Worm (Caenorhabditis elegans) whole organism, dauer: Measurements from ENCODE around the gene acs-7.

Source experiments
- unc-62 ChIP-seq: sonication (generic microtip); optimal IDR thresholded peaks from 2 replicates; lab custom pipeline; 2017; ENCODE audit warnings: missing biosample characterization, missing genetic modification reagents, missing genetic modification characterization

Gene acs-7

DNA sequence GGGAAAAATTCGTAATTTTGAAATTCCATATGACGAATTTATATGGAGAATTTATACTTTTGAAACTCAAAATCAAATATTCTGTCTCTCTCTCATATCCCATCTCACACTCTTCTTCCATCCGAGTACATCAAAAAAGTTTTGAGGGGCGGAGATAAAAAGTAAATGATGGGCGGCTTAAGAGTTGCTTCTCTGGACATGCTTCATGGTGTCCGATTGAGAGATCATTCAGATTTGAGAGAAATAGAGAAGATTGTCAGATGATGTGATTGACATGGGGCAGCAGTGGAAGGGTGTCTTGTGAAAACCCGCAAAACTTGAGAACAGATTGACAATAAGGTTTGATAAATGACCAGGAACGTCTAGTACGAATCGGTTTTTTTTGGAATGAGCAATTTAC, 23.9 kb downstream of the acs-7 start:
- no peak for TF ChIP-seq unc-62

ce11 chrII:9316801-9317200, 25.0 kb downstream of the acs-7 start:
- no peak for TF ChIP-seq unc-62

- TF ChIP-seq unc-62: no peak
Observed at ce11 chrII:9319058-9319915, 27.5 kb downstream of the acs-7 start, which contains the start of the genes csa-1 and wdfy-2. Gene csa-1, minus strand, starts transcription at chrII:9319726. Gene wdfy-2, plus strand, starts transcription at chrII:9319865.

- no peak for TF ChIP-seq unc-62
Observed at ce11 chrII:9322870-9323349, 31.1 kb downstream of the acs-7 start, which contains the start of gene rab-39. Gene rab-39, minus strand, starts transcription at chrII:9322920.

ce11 chrII:9323660-9324059, 31.8 kb downstream of the acs-7 start, which contains the start of gene egli-1:
Gene egli-1, plus strand, starts transcription at chrII:9323960.
- TF ChIP-seq unc-62: no peak

ce11 chrII:9324824-9325351, 33.1 kb downstream of the acs-7 start, which contains the start of gene eat-3:
Gene eat-3, plus strand, starts transcription at chrII:9324874.
- no peak for TF ChIP-seq unc-62

DNA sequence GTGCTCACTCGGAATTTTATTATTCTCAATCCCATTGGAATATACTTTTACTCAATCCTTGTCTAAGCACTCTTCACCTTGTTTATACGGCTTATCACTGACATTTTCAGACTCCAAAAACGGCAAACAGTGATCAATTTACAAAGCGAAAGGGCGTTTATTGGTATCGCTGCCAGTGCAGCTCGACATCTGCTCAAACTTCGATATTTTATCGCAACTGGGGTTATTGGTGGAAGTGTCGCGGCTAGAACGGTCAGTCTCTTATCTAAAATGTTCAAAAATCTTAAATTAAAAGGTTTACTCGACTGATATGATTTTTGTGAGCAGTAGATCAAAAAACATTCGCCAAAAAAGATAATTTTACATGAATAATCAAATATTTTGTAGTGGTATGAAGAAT, 33.7 kb downstream of the acs-7 start:
- TF ChIP-seq unc-62: no peak

ce11 chrII:9329474-9329873, 37.7 kb downstream of the acs-7 start, which contains the start of gene wbp-2:
Gene wbp-2, plus strand, starts transcription at chrII:9329774.
- no peak for TF ChIP-seq unc-62

DNA sequence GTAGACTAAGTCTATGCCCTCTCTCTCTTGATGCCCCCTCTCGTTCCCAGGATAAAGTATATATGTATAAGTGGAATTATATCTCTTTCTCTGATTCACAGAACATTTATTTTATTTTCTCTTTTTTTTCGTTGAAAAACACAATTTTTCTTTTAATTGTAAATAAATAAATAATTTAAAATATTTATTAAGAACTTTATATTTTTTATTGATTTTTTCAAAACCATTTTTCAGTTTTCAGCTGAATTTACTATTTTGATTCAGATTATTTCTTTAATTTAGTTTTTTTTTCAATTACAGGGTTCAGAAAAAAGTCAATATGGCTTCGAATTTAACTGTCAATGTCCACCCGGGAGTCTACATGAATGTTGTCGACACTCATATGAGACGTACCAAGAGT, 39.5 kb downstream of the acs-7 start, which contains the start of gene eif-3.F:
Gene eif-3.F (plus strand): TSS at position 301 of the 400 bp plus-strand sequence.
- no peak for TF ChIP-seq unc-62

DNA sequence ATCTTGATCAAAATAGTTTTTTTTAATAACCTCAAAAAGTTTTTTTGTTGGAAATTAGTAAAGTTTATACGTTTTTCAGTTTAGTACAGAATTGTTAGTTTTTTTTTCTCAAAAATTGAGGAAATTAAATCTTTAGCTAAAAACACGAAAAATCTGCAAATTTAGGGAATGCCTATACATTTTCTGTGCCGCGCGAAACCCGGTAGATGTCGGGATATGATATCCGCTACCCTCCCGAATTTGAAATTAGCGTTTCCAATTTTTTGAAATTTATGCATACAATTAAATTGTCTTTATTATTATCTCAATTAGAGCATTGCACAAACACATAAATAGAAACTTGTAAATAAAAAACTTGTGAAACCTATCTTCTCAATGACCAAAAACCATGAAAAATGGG, 41.2 kb downstream of the acs-7 start:
- TF ChIP-seq unc-62: no peak

DNA sequence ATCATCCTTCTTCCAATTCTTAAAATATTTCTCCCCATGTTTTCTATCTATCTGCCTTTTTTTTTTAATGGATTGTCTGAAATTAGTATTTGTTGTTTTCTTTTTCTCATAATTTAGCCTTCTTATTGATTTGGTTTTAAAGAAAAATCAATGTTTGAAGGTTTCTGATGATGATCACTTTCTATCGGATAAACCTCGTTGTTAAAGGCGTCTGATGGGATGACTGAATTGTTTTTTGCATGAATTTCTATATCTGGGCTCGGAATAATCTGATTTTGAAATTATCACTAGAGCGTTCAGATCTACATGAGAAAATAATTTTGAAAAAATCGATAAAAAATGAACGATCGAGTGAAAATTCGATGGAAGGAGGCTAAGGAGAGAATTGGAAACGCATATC, 41.9 kb downstream of the acs-7 start, which contains the start of gene scp-1:
Gene scp-1 (plus strand): TSS at position 301 of the 400 bp plus-strand sequence.
- TF ChIP-seq unc-62: no peak

ce11 chrII:9336651-9337050, 44.8 kb downstream of the acs-7 start:
- TF ChIP-seq unc-62: no peak

- TF ChIP-seq unc-62: no peak
Observed at ce11 chrII:9338859-9339258, 47.0 kb downstream of the acs-7 start, which contains the start of gene ttll-12. Gene ttll-12, plus strand, starts transcription at chrII:9338997.
